Worm (Caenorhabditis elegans) whole organism, midembryonic: ENCODE measurements around the gene rfk-1.

Experiments
- cog-1 ChIP-seq: sonication (generic microtip); optimal IDR thresholded peaks from 2 replicates; lab custom pipeline; 2016; ENCODE audit warnings: missing genetic modification characterization, missing compliant biosample characterization
- flt-1 ChIP-seq: fragments of 200-800 bp; sonication (Bioruptor generic); IDR thresholded peaks from 2 replicates; pipeline ENCODE4 v1.3.6; 2022; ENCODE audit warnings: missing genetic modification characterization, missing compliant biosample characterization
- med-1 ChIP-seq: sonication (generic microtip); optimal IDR thresholded peaks from 2 replicates; lab custom pipeline; 2017; ENCODE audit warnings: missing genetic modification characterization, mild to moderate bottlenecking, missing compliant biosample characterization, antibody characterized with exemption, missing genetic modification reagents; ENCODE audit not compliant: insufficient read depth
- ref-1 ChIP-seq: fragments of 200-800 bp; sonication (Bioruptor generic); conservative IDR thresholded peaks from 2 replicates; pipeline ENCODE4 v1.3.6; 2022; ENCODE audit warnings: missing genetic modification reagents, missing genetic modification characterization, missing compliant biosample characterization
- ztf-23 ChIP-seq: fragments of 200-800 bp; sonication (Bioruptor generic); IDR thresholded peaks from 2 replicates; pipeline ENCODE4 v1.3.6; 2022; ENCODE audit warnings: missing genetic modification reagents, missing genetic modification characterization, missing compliant biosample characterization
- ztf-29 ChIP-seq: fragments of 200-800 bp; sonication (Bioruptor generic); IDR thresholded peaks from 2 replicates; pipeline ENCODE4 v1.3.6; 2022; ENCODE audit warnings: missing genetic modification reagents, missing genetic modification characterization, missing compliant biosample characterization

ce11 chrIV:10419896-10420295, 10.6 kb upstream of the rfk-1 start:
- TF ChIP-seq ztf-23 (GFP tag; lab: Robert Waterston, UW) (no peak), ref-1 (no peak), flt-1 (no peak), med-1 (GFP tag; lab: Kevin White, UChicago) (no peak), cog-1 (tag; lab: Kevin White, UChicago) (no peak), ztf-29 (no peak)
